Worm (Caenorhabditis elegans) whole organism, midembryonic: Measurements from ENCODE around the gene ebax-1.

ENCODE experiments used
- flt-1 ChIP-seq: fragments of 200-800 bp; sonication (Bioruptor generic); IDR thresholded peaks from 2 replicates; pipeline ENCODE4 v1.3.6; 2022; ENCODE audit warnings: missing genetic modification characterization, missing compliant biosample characterization
- klf-2 ChIP-seq: fragments of 200-800 bp; sonication (Bioruptor generic); conservative IDR thresholded peaks from 2 replicates; pipeline ENCODE4 v1.3.6; 2022; ENCODE audit warnings: missing genetic modification reagents, missing genetic modification characterization, missing compliant biosample characterization
- med-1 ChIP-seq: sonication (generic microtip); optimal IDR thresholded peaks from 2 replicates; lab custom pipeline; 2017; ENCODE audit warnings: missing genetic modification characterization, mild to moderate bottlenecking, missing compliant biosample characterization, antibody characterized with exemption, missing genetic modification reagents; ENCODE audit not compliant: insufficient read depth
- ref-1 ChIP-seq: fragments of 200-800 bp; sonication (Bioruptor generic); conservative IDR thresholded peaks from 2 replicates; pipeline ENCODE4 v1.3.6; 2022; ENCODE audit warnings: missing genetic modification reagents, missing genetic modification characterization, missing compliant biosample characterization
- ztf-23 ChIP-seq: fragments of 200-800 bp; sonication (Bioruptor generic); IDR thresholded peaks from 2 replicates; pipeline ENCODE4 v1.3.6; 2022; ENCODE audit warnings: missing genetic modification reagents, missing genetic modification characterization, missing compliant biosample characterization
- ztf-29 ChIP-seq: fragments of 200-800 bp; sonication (Bioruptor generic); IDR thresholded peaks from 2 replicates; pipeline ENCODE4 v1.3.6; 2022; ENCODE audit warnings: missing genetic modification reagents, missing genetic modification characterization, missing compliant biosample characterization

DNA sequence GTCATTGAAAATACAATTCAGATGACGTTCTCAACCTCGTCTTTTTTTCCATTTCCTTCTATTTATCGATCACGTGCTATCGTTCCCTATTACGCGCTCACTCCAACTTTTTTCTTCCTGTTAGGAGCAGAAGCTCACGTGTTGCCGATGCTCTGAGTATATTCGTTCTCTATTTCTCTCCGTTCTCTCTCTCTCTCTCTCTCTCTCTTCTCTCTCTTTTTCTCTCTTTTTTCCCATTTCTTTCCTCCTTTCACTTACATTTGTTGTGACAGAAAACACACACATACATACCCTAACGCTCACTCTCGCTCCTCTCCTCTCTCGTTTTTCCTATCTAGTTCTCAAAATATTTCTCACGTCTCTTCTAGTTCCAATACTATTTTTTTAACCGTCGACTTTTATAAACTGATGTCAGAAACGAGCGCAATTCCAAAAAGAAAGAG lies 34.4 kb upstream of the ebax-1 start:
- no peak for TF ChIP-seq med-1 (GFP tag; lab: Kevin White, UChicago)
- TF ChIP-seq ztf-23 (GFP tag; lab: Robert Waterston, UW) = no peak
- TF ChIP-seq klf-2 (GFP tag; lab: Robert Waterston, UW) = no peak
- no peak for TF ChIP-seq ztf-29
- TF ChIP-seq flt-1 = no peak
- TF ChIP-seq ref-1 = no peak
